Worm (Caenorhabditis elegans) whole organism, mixed stage, embryonic: Measurements from ENCODE around the gene puf-5.

ENCODE experiments used
- blmp-1 ChIP-seq: fragments of 150-350 bp; optimal IDR thresholded peaks from 2 replicates; lab custom pipeline; 2014; ENCODE audit warnings: missing biosample characterization, missing genetic modification characterization
- lin-13 ChIP-seq: fragments of 150-350 bp; optimal IDR thresholded peaks from 2 replicates; lab custom pipeline; 2014; ENCODE audit warnings: missing biosample characterization, missing genetic modification characterization
- nhr-28 ChIP-seq: fragments of 150-350 bp; optimal IDR thresholded peaks from 2 replicates; lab custom pipeline; 2014; ENCODE audit warnings: missing biosample characterization, missing genetic modification characterization
- snpc-4 ChIP-seq: fragments of 150-350 bp; optimal IDR thresholded peaks from 2 replicates; lab custom pipeline; 2014; ENCODE audit warnings: missing biosample characterization, missing genetic modification characterization
- unc-62 ChIP-seq: fragments of 150-350 bp; optimal IDR thresholded peaks from 2 replicates; lab custom pipeline; 2014; ENCODE audit warnings: missing biosample characterization, missing genetic modification reagents, missing genetic modification characterization
- zip-8 ChIP-seq: fragments of 150-350 bp; optimal IDR thresholded peaks from 2 replicates; lab custom pipeline; 2014; ENCODE audit warnings: missing biosample characterization, missing genetic modification characterization
- ztf-11 ChIP-seq: fragments of 150-350 bp; optimal IDR thresholded peaks from 2 replicates; lab custom pipeline; 2014; ENCODE audit warnings: missing biosample characterization, missing genetic modification characterization

- TF ChIP-seq ztf-11 (tag; lab: Kevin White, UChicago): no peak
- TF ChIP-seq unc-62: no peak
- no peak for TF ChIP-seq lin-13 (tag; lab: Kevin White, UChicago)
- no peak for TF ChIP-seq zip-8 (tag; lab: Kevin White, UChicago)
- TF ChIP-seq snpc-4 (tag; lab: Kevin White, UChicago): no peak
- TF ChIP-seq nhr-28 (tag; lab: Kevin White, UChicago): no peak
- TF ChIP-seq blmp-1 (tag; lab: Kevin White, UChicago): no peak
These were observed 24.2 kb upstream of the puf-5 start for ce11 chrII:8551100-8551499.
